Fruit fly (Drosophila melanogaster): ENCODE data around the gene CG17568.

- no peak for TF ChIP-seq usp (GFP tag; optimal IDR thresholded peaks at IDR 0.05)
- TF ChIP-seq Dll (optimal IDR thresholded peaks at IDR 0.05) = no peak
- no peak for TF ChIP-seq pan (optimal IDR thresholded peaks at IDR 0.05)
Observed at dm6 chr2L:19198402-19198801, 16.9 kb upstream of the CG17568 start.
